Fruit fly (Drosophila melanogaster) whole organism, embryonic: Measurements from ENCODE around the gene CG12116.

Source experiments
- ATbp ChIP-seq: fragments of 200-800 bp; sonication (Bioruptor generic); optimal IDR thresholded peaks from 2 replicates; lab custom pipeline; 2017; ENCODE audit warnings: missing biosample characterization, mild to moderate bottlenecking, missing genetic modification characterization, missing genetic modification reagents
- Adf1 ChIP-seq: fragments of 200-800 bp; sonication (Bioruptor generic); IDR thresholded peaks from 2 replicates; pipeline ENCODE4 v1.3.6; 2022; ENCODE audit warnings: missing biosample characterization, missing genetic modification characterization
- CG10366 ChIP-seq: fragments of 200-800 bp; sonication (Bioruptor generic); IDR thresholded peaks from 2 replicates; pipeline ENCODE4 v1.3.6; 2022; ENCODE audit warnings: missing biosample characterization, missing genetic modification characterization
- CG11504 ChIP-seq: fragments of 200-800 bp; sonication (Bioruptor generic); optimal IDR thresholded peaks from 3 replicates; lab custom pipeline; 2019; ENCODE audit warnings: missing biosample characterization, mild to moderate bottlenecking, missing genetic modification characterization, moderate library complexity
- CG12071 ChIP-seq: fragments of 200-800 bp; sonication (Bioruptor generic); optimal IDR thresholded peaks from 3 replicates; lab custom pipeline; 2018; ENCODE audit warnings: missing biosample characterization, mild to moderate bottlenecking, missing genetic modification characterization
- CG1233 ChIP-seq: fragments of 200-800 bp; sonication (Bioruptor generic); optimal IDR thresholded peaks from 4 replicates; lab custom pipeline; 2018; ENCODE audit warnings: missing biosample characterization, mild to moderate bottlenecking, missing genetic modification characterization
- CG16813 ChIP-seq: fragments of 200-800 bp; sonication (Bioruptor generic); IDR thresholded peaks from 3 replicates; pipeline ENCODE4 v1.3.6; 2022; ENCODE audit warnings: missing biosample characterization, missing genetic modification characterization; ENCODE audit not compliant: partially characterized antibody
- CG31388 ChIP-seq: fragments of 200-800 bp; sonication (Bioruptor generic); optimal IDR thresholded peaks from 2 replicates; lab custom pipeline; 2016; ENCODE audit warnings: missing biosample characterization, missing genetic modification characterization
- CG3281 ChIP-seq: fragments of 200-800 bp; sonication (Bioruptor generic); optimal IDR thresholded peaks from 3 replicates; lab custom pipeline; 2017; ENCODE audit warnings: missing biosample characterization, mild to moderate bottlenecking, missing genetic modification characterization
- CG33213 ChIP-seq: fragments of 200-800 bp; sonication (Bioruptor generic); optimal IDR thresholded peaks from 3 replicates; lab custom pipeline; 2016; ENCODE audit warnings: missing biosample characterization, missing genetic modification characterization
- CG4328 ChIP-seq: fragments of 200-800 bp; sonication (Bioruptor generic); optimal IDR thresholded peaks from 3 replicates; lab custom pipeline; 2017; ENCODE audit warnings: missing biosample characterization, missing genetic modification reagents, missing genetic modification characterization
- CG5953 ChIP-seq: fragments of 200-800 bp; sonication (Bioruptor generic); IDR thresholded peaks from 2 replicates; pipeline ENCODE4 v1.3.6; 2022; ENCODE audit warnings: missing biosample characterization, missing genetic modification characterization
- CG8281 ChIP-seq: fragments of 200-800 bp; sonication (Bioruptor generic); optimal IDR thresholded peaks from 2 replicates; lab custom pipeline; 2018; ENCODE audit warnings: missing biosample characterization, mild to moderate bottlenecking, missing genetic modification characterization, moderate library complexity
- CG8478 ChIP-seq: fragments of >200 bp; optimal IDR thresholded peaks from 2 replicates; lab custom pipeline; 2018
- CG8924 ChIP-seq: fragments of 200-800 bp; optimal IDR thresholded peaks from 3 replicates; lab custom pipeline; 2019; ENCODE audit warnings: missing biosample characterization, mild to moderate bottlenecking, missing genetic modification characterization, moderate library complexity
- Doc2 ChIP-seq: fragments of 200-800 bp; sonication (Bioruptor generic); IDR thresholded peaks from 2 replicates; pipeline ENCODE4 v1.3.6; 2022; ENCODE audit warnings: missing biosample characterization, missing genetic modification characterization
- E2f1 ChIP-seq: fragments of 200-800 bp; sonication (Bioruptor generic); IDR thresholded peaks from 2 replicates; pipeline ENCODE4 v1.3.6; 2022; ENCODE audit warnings: missing biosample characterization, missing genetic modification characterization
- Gsc ChIP-seq: fragments of 200-800 bp; sonication (Bioruptor generic); IDR thresholded peaks from 2 replicates; pipeline ENCODE4 v1.3.6; 2022; ENCODE audit warnings: missing biosample characterization, missing genetic modification characterization
- HLH3B ChIP-seq: fragments of 200-800 bp; sonication (Bioruptor generic); IDR thresholded peaks from 2 replicates; pipeline ENCODE4 v1.3.6; 2022; ENCODE audit warnings: missing biosample characterization, missing genetic modification characterization
- Mad ChIP-seq: fragments of 200-800 bp; sonication (Bioruptor generic); optimal IDR thresholded peaks from 2 replicates; lab custom pipeline; 2016; ENCODE audit warnings: missing biosample characterization, missing genetic modification characterization
- Myb ChIP-seq: fragments of 200-800 bp; sonication (Bioruptor generic); optimal IDR thresholded peaks from 2 replicates; lab custom pipeline; 2016; ENCODE audit warnings: missing biosample characterization, missing genetic modification characterization
- NC2α ChIP-seq: fragments of 200-800 bp; sonication (Bioruptor generic); optimal IDR thresholded peaks from 2 replicates; lab custom pipeline; 2016; ENCODE audit warnings: missing biosample characterization, missing genetic modification characterization
- NK7.1 ChIP-seq: fragments of 200-800 bp; sonication (Bioruptor generic); optimal IDR thresholded peaks from 3 replicates; lab custom pipeline; 2016; ENCODE audit warnings: missing biosample characterization, missing genetic modification characterization
- Vsx1 ChIP-seq: fragments of 200-800 bp; sonication (Bioruptor generic); optimal IDR thresholded peaks from 2 replicates; lab custom pipeline; 2017; ENCODE audit warnings: missing biosample characterization, mild to moderate bottlenecking, missing genetic modification characterization, missing genetic modification reagents
- az2 ChIP-seq: fragments of 200-800 bp; sonication (Bioruptor generic); optimal IDR thresholded peaks from 3 replicates; lab custom pipeline; 2016; ENCODE audit warnings: missing biosample characterization, missing genetic modification characterization
- bab2 ChIP-seq: fragments of 200-800 bp; sonication (Bioruptor generic); optimal IDR thresholded peaks from 2 replicates; lab custom pipeline; 2016; ENCODE audit warnings: missing biosample characterization, missing genetic modification characterization
- chif ChIP-seq, 2 experiments: fragments of 200-800 bp; sonication (Bioruptor generic); optimal IDR thresholded peaks; 3 replicates each; lab custom pipeline; 2016; ENCODE audit warnings: missing biosample characterization in 2 of 2, missing genetic modification characterization in 2 of 2
- crol ChIP-seq: fragments of 200-800 bp; sonication (Bioruptor generic); IDR thresholded peaks from 2 replicates; pipeline ENCODE4 v1.3.6; 2022; ENCODE audit warnings: missing biosample characterization, missing genetic modification characterization
- emc ChIP-seq: fragments of 200-800 bp; sonication (Bioruptor generic); optimal IDR thresholded peaks from 2 replicates; lab custom pipeline; 2016; ENCODE audit warnings: missing biosample characterization, missing genetic modification characterization
- esg ChIP-seq: fragments of 200-800 bp; sonication (Bioruptor generic); conservative IDR thresholded peaks from 2 replicates; pipeline ENCODE4 v1.3.6; 2022; ENCODE audit warnings: missing biosample characterization, missing genetic modification characterization
- ewg ChIP-seq: fragments of 200-800 bp; sonication (Bioruptor generic); optimal IDR thresholded peaks from 3 replicates; lab custom pipeline; 2017; ENCODE audit warnings: mild to moderate bottlenecking, missing biosample characterization, missing genetic modification reagents, missing genetic modification characterization
- gem ChIP-seq: fragments of 200-800 bp; sonication (Bioruptor generic); optimal IDR thresholded peaks from 2 replicates; lab custom pipeline; 2019; ENCODE audit warnings: missing biosample characterization, mild to moderate bottlenecking, missing genetic modification characterization, moderate library complexity
- gsb ChIP-seq: fragments of 200-800 bp; sonication (Bioruptor generic); IDR thresholded peaks from 2 replicates; pipeline ENCODE4 v1.3.6; 2022; ENCODE audit warnings: missing biosample characterization, missing genetic modification characterization
- gt ChIP-seq: fragments of 200-800 bp; sonication (Bioruptor generic); IDR thresholded peaks from 2 replicates; pipeline ENCODE4 v1.3.6; 2022; ENCODE audit warnings: missing biosample characterization, missing genetic modification characterization
- hkb ChIP-seq, 2 experiments: fragments of 200-800 bp in 1 of 2; fragments of >200 bp in 1 of 2; sonication (Bioruptor generic) in 1 of 2; IDR thresholded peaks in 1 of 2; optimal IDR thresholded peaks in 1 of 2; 2 replicates each; pipeline versions ENCODE4 v1.3.6 to Lab custom; 2017 to 2022; ENCODE audit warnings: missing biosample characterization in 1 of 2, missing genetic modification characterization in 1 of 2
- nmo ChIP-seq: fragments of 200-800 bp; sonication (Bioruptor generic); optimal IDR thresholded peaks from 2 replicates; lab custom pipeline; 2018; ENCODE audit warnings: missing biosample characterization, mild to moderate bottlenecking, missing genetic modification characterization, moderate library complexity
- nom ChIP-seq: fragments of 200-800 bp; sonication (Bioruptor generic); optimal IDR thresholded peaks from 2 replicates; lab custom pipeline; 2017; ENCODE audit warnings: missing biosample characterization, missing genetic modification characterization, mild to moderate bottlenecking, moderate library complexity, missing genetic modification reagents
- p53 ChIP-seq: fragments of 200-800 bp; sonication (Bioruptor generic); optimal IDR thresholded peaks from 2 replicates; lab custom pipeline; 2016; ENCODE audit warnings: missing biosample characterization, missing genetic modification characterization
- pho ChIP-seq: fragments of 200-800 bp; sonication (Bioruptor generic); optimal IDR thresholded peaks from 2 replicates; lab custom pipeline; 2016; ENCODE audit warnings: missing biosample characterization, missing genetic modification characterization
- sc ChIP-seq, 3 experiments: fragments of >200 bp in 2 of 3; fragments of 200-800 bp in 1 of 3; sonication (Bioruptor generic) in 1 of 3; optimal IDR thresholded peaks; 2 replicates in 2 of 3; 3 replicates in 1 of 3; lab custom pipeline; 2017; ENCODE audit warnings: mild to moderate bottlenecking in 1 of 3, missing biosample characterization in 1 of 3, missing genetic modification characterization in 1 of 3, missing genetic modification reagents in 1 of 3
- sens ChIP-seq: fragments of 200-800 bp; sonication (Bioruptor generic); peaks from one replicate; lab custom pipeline; 2016; ENCODE audit warnings: missing biosample characterization, missing genetic modification characterization
- tna ChIP-seq: fragments of 200-800 bp; sonication (Bioruptor generic); IDR thresholded peaks from 2 replicates; pipeline ENCODE4 v1.3.6; 2022; ENCODE audit warnings: missing biosample characterization, missing genetic modification characterization; ENCODE audit not compliant: partially characterized antibody
- twi ChIP-seq: fragments of 200-800 bp; optimal IDR thresholded peaks from 2 replicates; lab custom pipeline; 2019; ENCODE audit warnings: missing biosample characterization, mild to moderate bottlenecking, missing genetic modification characterization, moderate library complexity
- tx ChIP-seq: fragments of 200-800 bp; sonication (Bioruptor generic); optimal IDR thresholded peaks from 2 replicates; lab custom pipeline; 2016; ENCODE audit warnings: missing biosample characterization, missing genetic modification characterization
- unc-4 ChIP-seq: fragments of 200-800 bp; sonication (Bioruptor generic); IDR thresholded peaks from 2 replicates; pipeline ENCODE4 v1.3.6; 2022; ENCODE audit warnings: missing biosample characterization, missing genetic modification characterization; ENCODE audit not compliant: partially characterized antibody
- zen2 ChIP-seq: fragments of 200-800 bp; sonication (Bioruptor generic); IDR thresholded peaks from 3 replicates; pipeline ENCODE4 v1.3.6; 2022; ENCODE audit warnings: missing biosample characterization, missing genetic modification characterization; ENCODE audit not compliant: partially characterized antibody
- zfh2 ChIP-seq: fragments of 200-800 bp; sonication (Bioruptor generic); optimal IDR thresholded peaks from 2 replicates; lab custom pipeline; 2016; ENCODE audit warnings: missing biosample characterization, missing genetic modification characterization

CG12116 gene

dm6 chrX:8466729-8467215 lies 2.0 kb downstream of the CG12116 start:
- TF ChIP-seq CG11504 (tag; lab: Kevin White, UChicago) (peak; percentile 91), CG8281 (tag; lab: Kevin White, UChicago) (peak; percentile 20), gt (GFP tag; lab: Robert Waterston, UW) (no peak), sens (peak; percentile 4)

dm6 chrX:8464378-8465036 lies 4.3 kb downstream of the CG12116 start, which contains the start of gene Sptr:
TSS of gene Sptr (minus strand) at chrX:8464438.
- TF ChIP-seq zfh2 (GFP tag; lab: Kevin White, UChicago): peak; percentile 84
- TF ChIP-seq esg (GFP tag; lab: Robert Waterston, UW): peak; percentile 85
- TF ChIP-seq Adf1 (GFP tag; lab: Robert Waterston, UW): peak; percentile 74
- TF ChIP-seq CG31388 (GFP tag; lab: Kevin White, UChicago): peak; percentile 22
- peak; percentile 73 for TF ChIP-seq az2
- peak; percentile 73 for TF ChIP-seq CG12071 (GFP tag; lab: Kevin White, UChicago)
- no peak for TF ChIP-seq hkb (optimal IDR thresholded peaks at IDR 0.05; lab: Kevin White, UChicago)
- TF ChIP-seq hkb (GFP tag; IDR thresholded peaks at IDR 0.05; lab: Robert Waterston, UW): peak; percentile 94
- peak; percentile 87 for TF ChIP-seq E2f1 (GFP tag; lab: Robert Waterston, UW)
- TF ChIP-seq chif (GFP tag; optimal IDR thresholded peaks at IDR 0.05; lab: Kevin White, UChicago): peak; percentile 57 to 58
- TF ChIP-seq CG3281: peak; percentile 94
- peak; percentile 69 for TF ChIP-seq Vsx1 (GFP tag; lab: Kevin White, UChicago)
- TF ChIP-seq gsb (GFP tag; lab: Robert Waterston, UW): peak; percentile 86
- TF ChIP-seq CG8478 (lab: Kevin White, UChicago): no peak
- peak; percentile 59 for TF ChIP-seq tx (GFP tag; lab: Kevin White, UChicago)
- TF ChIP-seq nom: peak; percentile 88
- peak; percentile 90 for TF ChIP-seq CG8924 (tag; lab: Kevin White, UChicago)
- TF ChIP-seq Myb: peak; percentile 58
- TF ChIP-seq CG4328: peak; percentile 82
- peak; percentile 50; the same call in 1 of the 2 replicates for TF ChIP-seq Doc2
- peak; percentile 87 for TF ChIP-seq CG10366 (GFP tag; lab: Robert Waterston, UW)
- peak; percentile 83 for TF ChIP-seq pho (GFP tag; lab: Kevin White, UChicago)
- TF ChIP-seq CG5953 (GFP tag; lab: Robert Waterston, UW): peak; percentile 75
- no peak for TF ChIP-seq Gsc
- peak; percentile 80 for TF ChIP-seq ATbp
- TF ChIP-seq NK7.1 (GFP tag; lab: Kevin White, UChicago): peak; percentile 49
- TF ChIP-seq p53 (GFP tag; lab: Kevin White, UChicago): no peak
- TF ChIP-seq tna: no peak
- no peak for TF ChIP-seq unc-4
- no peak for TF ChIP-seq NC2α (GFP tag; lab: Kevin White, UChicago)
- TF ChIP-seq ewg (GFP tag; lab: Kevin White, UChicago): peak; percentile 66
- no peak for TF ChIP-seq zen2 (GFP tag; lab: Robert Waterston, UW)
- TF ChIP-seq HLH3B (GFP tag; lab: Robert Waterston, UW): peak; percentile 92
- peak; percentile 93 for TF ChIP-seq gem (tag; lab: Kevin White, UChicago)
- TF ChIP-seq emc (GFP tag; lab: Kevin White, UChicago): peak; percentile 61
- no peak for TF ChIP-seq sc (optimal IDR thresholded peaks at IDR 0.05; lab: Kevin White, UChicago)
- peak; percentile 28 for TF ChIP-seq sc (GFP tag; optimal IDR thresholded peaks at IDR 0.05; lab: Kevin White, UChicago)
- peak; percentile 62 for TF ChIP-seq CG33213 (GFP tag; lab: Kevin White, UChicago)
- peak; percentile 32 for TF ChIP-seq twi (tag; lab: Kevin White, UChicago)
- TF ChIP-seq CG16813 (GFP tag; lab: Robert Waterston, UW): no peak
- peak; percentile 83 for TF ChIP-seq nmo (GFP tag; lab: Kevin White, UChicago)
- peak; percentile 80 for TF ChIP-seq CG1233 (GFP tag; lab: Kevin White, UChicago)
- TF ChIP-seq crol (GFP tag; lab: Robert Waterston, UW): peak; percentile 35; the same call in 1 of the 2 replicates
- peak; percentile 60 for TF ChIP-seq Mad (GFP tag; lab: Kevin White, UChicago)
- peak; percentile 76 for TF ChIP-seq bab2 (GFP tag; lab: Kevin White, UChicago)
